Worm (Caenorhabditis elegans): Measurements from ENCODE around the gene ift-74.

- TF ChIP-seq klf-2 (GFP tag; conservative IDR thresholded peaks at IDR 0.05): no peak
- TF ChIP-seq ztf-29 (GFP tag; IDR thresholded peaks at IDR 0.05): no peak
- TF ChIP-seq flt-1 (GFP tag; IDR thresholded peaks at IDR 0.05): no peak
- no peak for TF ChIP-seq tab-1 (GFP tag; IDR thresholded peaks at IDR 0.05)
These were observed 3.1 kb downstream of the ift-74 start for ce11 chrII:6682918-6683317.

Measured in whole organism, midembryonic.